Worm (Caenorhabditis elegans) whole organism, L4/young adult: ENCODE data around the gene C27C12.3.

Experiments used
- W03F9.2 ChIP-seq: fragments of 150-350 bp; optimal IDR thresholded peaks from 2 replicates; lab custom pipeline; 2014; ENCODE audit warnings: missing biosample characterization, missing genetic modification characterization
- dao-5 ChIP-seq: sonication (generic microtip); optimal IDR thresholded peaks from 2 replicates; lab custom pipeline; 2016; ENCODE audit warnings: missing genotype, missing genetic modification characterization, moderate library complexity, missing compliant biosample characterization
- him-1 ChIP-seq: sonication (generic microtip); optimal IDR thresholded peaks from 2 replicates; lab custom pipeline; 2016; ENCODE audit warnings: missing genotype, missing genetic modification reagents, missing genetic modification characterization, missing compliant biosample characterization

- TF ChIP-seq him-1 (no peak), W03F9.2 (tag; lab: Kevin White, UChicago) (no peak), dao-5 (tag; lab: Kevin White, UChicago) (no peak)
These were observed 16.6 kb downstream of the C27C12.3 start, which contains the start of gene acd-3 for ce11 chrX:14849054-14849453.
